Worm (Caenorhabditis elegans) whole organism, L4/young adult: ENCODE results near the gene F25E2.2.

ENCODE experiments used
- dao-5 ChIP-seq: sonication (generic microtip); optimal IDR thresholded peaks from 2 replicates; lab custom pipeline; 2016; ENCODE audit warnings: missing genotype, missing genetic modification characterization, moderate library complexity, missing compliant biosample characterization
- him-1 ChIP-seq: sonication (generic microtip); optimal IDR thresholded peaks from 2 replicates; lab custom pipeline; 2016; ENCODE audit warnings: missing genotype, missing genetic modification reagents, missing genetic modification characterization, missing compliant biosample characterization

DNA sequence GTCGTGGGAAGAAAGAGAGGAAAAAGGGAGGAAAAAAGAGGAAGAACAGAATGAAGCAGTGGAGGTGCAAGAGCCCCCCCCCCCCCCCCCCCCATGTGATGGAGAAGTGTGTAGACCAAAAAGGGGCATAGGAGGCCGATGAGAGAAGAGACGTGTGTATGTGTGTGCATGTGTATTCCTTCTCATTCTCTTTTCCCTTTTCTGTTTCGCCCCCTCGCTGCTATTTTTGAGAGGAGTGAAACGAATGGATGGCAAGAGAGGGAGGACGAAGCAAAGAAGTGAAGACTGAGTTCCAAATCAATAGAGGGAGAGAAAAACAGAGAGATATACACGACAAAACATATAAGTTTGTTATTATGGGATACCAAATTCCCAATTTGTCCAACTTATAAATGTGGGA lies 50.0 kb downstream of the F25E2.2 start:
- TF ChIP-seq him-1 (tag; lab: Kevin White, UChicago) (no peak), dao-5 (tag; lab: Kevin White, UChicago) (no peak)
